Worm (Caenorhabditis elegans): Measurements from ENCODE around the gene phat-4.

DNA sequence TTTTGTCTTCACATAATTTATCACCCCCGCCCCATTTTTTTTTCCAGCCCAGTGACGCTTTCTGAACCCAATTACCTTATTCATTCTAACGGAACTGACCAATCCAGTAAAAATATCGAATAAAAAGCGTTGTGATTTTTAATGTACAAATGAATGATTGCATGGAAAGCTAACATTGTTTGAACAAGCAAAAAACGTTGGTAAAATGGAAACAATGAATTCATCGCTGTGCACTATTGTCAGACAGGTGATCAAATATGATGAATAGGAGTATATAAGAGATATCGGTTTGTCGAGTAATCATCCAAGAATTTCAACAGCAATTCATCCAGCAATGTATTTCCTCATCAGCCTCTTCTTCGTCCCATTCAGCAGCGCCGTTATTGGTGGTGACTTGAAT is at the start of gene phat-4:
- TF ChIP-seq nhr-77 (tag; optimal IDR thresholded peaks at IDR 0.05) (no peak), swsn-7 (tag; optimal IDR thresholded peaks at IDR 0.05) (no peak), elt-2 (tag; optimal IDR thresholded peaks at IDR 0.05) (no peak), fkh-8 (tag; optimal IDR thresholded peaks at IDR 0.05) (no peak)
